Fruit fly (Drosophila melanogaster) whole organism, embryonic: ENCODE results near the gene CG9133.

Source experiments
- Ada2b ChIP-seq: fragments of 200-800 bp; sonication (Bioruptor generic); IDR thresholded peaks from 2 replicates; pipeline ENCODE4 v1.3.6; 2022; ENCODE audit warnings: missing biosample characterization, missing genetic modification characterization
- Adf1 ChIP-seq: fragments of 200-800 bp; sonication (Bioruptor generic); IDR thresholded peaks from 2 replicates; pipeline ENCODE4 v1.3.6; 2022; ENCODE audit warnings: missing biosample characterization, missing genetic modification characterization
- CG12071 ChIP-seq: fragments of 200-800 bp; sonication (Bioruptor generic); optimal IDR thresholded peaks from 3 replicates; lab custom pipeline; 2018; ENCODE audit warnings: missing biosample characterization, mild to moderate bottlenecking, missing genetic modification characterization
- CG12299 ChIP-seq: fragments of 200-800 bp; sonication (Bioruptor generic); optimal IDR thresholded peaks from 2 replicates; lab custom pipeline; 2018; ENCODE audit warnings: missing biosample characterization, mild to moderate bottlenecking, missing genetic modification characterization
- CG1233 ChIP-seq: fragments of 200-800 bp; sonication (Bioruptor generic); optimal IDR thresholded peaks from 4 replicates; lab custom pipeline; 2018; ENCODE audit warnings: missing biosample characterization, mild to moderate bottlenecking, missing genetic modification characterization
- CG12744 ChIP-seq: fragments of 200-800 bp; sonication (Bioruptor generic); optimal IDR thresholded peaks from 2 replicates; lab custom pipeline; 2016; ENCODE audit warnings: missing biosample characterization, missing genetic modification characterization
- CG13287 ChIP-seq: fragments of 200-800 bp; sonication (Bioruptor generic); IDR thresholded peaks from 2 replicates; pipeline ENCODE4 v1.3.6; 2022; ENCODE audit warnings: missing biosample characterization, missing genetic modification characterization; ENCODE audit not compliant: partially characterized antibody
- CG14441 ChIP-seq: fragments of 200-800 bp; sonication (Bioruptor generic); IDR thresholded peaks from 2 replicates; pipeline ENCODE4 v1.3.6; 2022; ENCODE audit warnings: missing biosample characterization, missing genetic modification characterization
- CG16813 ChIP-seq: fragments of 200-800 bp; sonication (Bioruptor generic); IDR thresholded peaks from 3 replicates; pipeline ENCODE4 v1.3.6; 2022; ENCODE audit warnings: missing biosample characterization, missing genetic modification characterization; ENCODE audit not compliant: partially characterized antibody
- CG17359 ChIP-seq: fragments of 200-800 bp; sonication (Bioruptor generic); optimal IDR thresholded peaks from 3 replicates; lab custom pipeline; 2018; ENCODE audit warnings: missing biosample characterization, mild to moderate bottlenecking, missing genetic modification characterization, moderate library complexity
- CG17385 ChIP-seq: fragments of 200-800 bp; sonication (Bioruptor generic); optimal IDR thresholded peaks from 3 replicates; lab custom pipeline; 2018; ENCODE audit warnings: missing biosample characterization, mild to moderate bottlenecking, missing genetic modification characterization
- CG17568 ChIP-seq: fragments of 200-800 bp; sonication (Bioruptor generic); optimal IDR thresholded peaks from 2 replicates; lab custom pipeline; 2018; ENCODE audit warnings: missing biosample characterization, mild to moderate bottlenecking, missing genetic modification characterization, moderate library complexity
- CG17612 ChIP-seq: fragments of 200-800 bp; sonication (Bioruptor generic); IDR thresholded peaks from 2 replicates; pipeline ENCODE4 v1.3.6; 2022; ENCODE audit warnings: missing biosample characterization, missing genetic modification characterization
- CG18262 ChIP-seq: fragments of 200-800 bp; optimal IDR thresholded peaks from 3 replicates; lab custom pipeline; 2019; ENCODE audit warnings: missing biosample characterization, mild to moderate bottlenecking, missing genetic modification characterization, moderate library complexity
- CG30020 ChIP-seq: fragments of 200-800 bp; optimal IDR thresholded peaks from 2 replicates; lab custom pipeline; 2019; ENCODE audit warnings: missing biosample characterization, mild to moderate bottlenecking, missing genetic modification characterization, moderate library complexity
- CG3281 ChIP-seq: fragments of 200-800 bp; sonication (Bioruptor generic); optimal IDR thresholded peaks from 3 replicates; lab custom pipeline; 2017; ENCODE audit warnings: missing biosample characterization, mild to moderate bottlenecking, missing genetic modification characterization
- CG6791 ChIP-seq: fragments of 200-800 bp; sonication (Bioruptor generic); IDR thresholded peaks from 3 replicates; pipeline ENCODE4 v1.3.6; 2022; ENCODE audit warnings: missing biosample characterization, missing genetic modification characterization; ENCODE audit not compliant: partially characterized antibody
- CG6854 ChIP-seq: fragments of 200-800 bp; sonication (Bioruptor generic); optimal IDR thresholded peaks from 3 replicates; lab custom pipeline; 2017; ENCODE audit warnings: missing biosample characterization, mild to moderate bottlenecking, missing genetic modification characterization
- CG9817 ChIP-seq: fragments of 200-800 bp; sonication (Bioruptor generic); optimal IDR thresholded peaks from 2 replicates; lab custom pipeline; 2018; ENCODE audit warnings: missing biosample characterization, mild to moderate bottlenecking, missing genetic modification characterization, moderate library complexity
- Drgx ChIP-seq: fragments of 200-800 bp; sonication (Bioruptor generic); IDR thresholded peaks from 2 replicates; pipeline ENCODE4 v1.3.6; 2022; ENCODE audit warnings: missing biosample characterization, missing genetic modification characterization
- HLH54F ChIP-seq: fragments of 200-800 bp; sonication (Bioruptor generic); optimal IDR thresholded peaks from 3 replicates; lab custom pipeline; 2016; ENCODE audit warnings: missing biosample characterization, missing genetic modification characterization
- Hr51 ChIP-seq, 2 experiments: fragments of 200-800 bp; sonication (Bioruptor generic); optimal IDR thresholded peaks; 2 replicates in 1 of 2; 3 replicates in 1 of 2; lab custom pipeline; 2016 to 2018; ENCODE audit warnings: missing biosample characterization in 2 of 2, missing genetic modification characterization in 2 of 2, mild to moderate bottlenecking in 1 of 2, moderate library complexity in 1 of 2
- Jarid2 ChIP-seq: fragments of 200-800 bp; sonication (Bioruptor generic); optimal IDR thresholded peaks from 3 replicates; lab custom pipeline; 2017; ENCODE audit warnings: mild to moderate bottlenecking, missing biosample characterization, missing genetic modification reagents, missing genetic modification characterization
- NC2β ChIP-seq: fragments of 200-800 bp; sonication (Bioruptor generic); optimal IDR thresholded peaks from 2 replicates; lab custom pipeline; 2016; ENCODE audit warnings: missing biosample characterization, missing genetic modification characterization
- Ptx1 ChIP-seq: fragments of 200-800 bp; sonication (Bioruptor generic); IDR thresholded peaks from 2 replicates; pipeline ENCODE4 v1.3.6; 2022; ENCODE audit warnings: missing biosample characterization, missing genetic modification characterization
- Side ChIP-seq: fragments of 200-800 bp; sonication (Bioruptor generic); optimal IDR thresholded peaks from 2 replicates; lab custom pipeline; 2016; ENCODE audit warnings: missing biosample characterization, missing genetic modification characterization
- Trl ChIP-seq, 3 experiments: fragments of >200 bp in 2 of 3; fragments of 200-800 bp in 1 of 3; sonication (Bioruptor generic) in 1 of 3; optimal IDR thresholded peaks; 2 replicates in 1 of 3; 3 replicates in 2 of 3; lab custom pipeline; 2016 to 2017; ENCODE audit warnings: missing biosample characterization in 1 of 3, missing genetic modification characterization in 1 of 3
- Vsx1 ChIP-seq: fragments of 200-800 bp; sonication (Bioruptor generic); optimal IDR thresholded peaks from 2 replicates; lab custom pipeline; 2017; ENCODE audit warnings: missing biosample characterization, mild to moderate bottlenecking, missing genetic modification characterization, missing genetic modification reagents
- YL-1 ChIP-seq: fragments of 200-800 bp; sonication (Bioruptor generic); optimal IDR thresholded peaks from 3 replicates; lab custom pipeline; 2017; ENCODE audit warnings: missing biosample characterization, mild to moderate bottlenecking, missing genetic modification characterization
- br ChIP-seq: fragments of >200 bp; optimal IDR thresholded peaks from 2 replicates; lab custom pipeline; 2017
- cad ChIP-seq: fragments of >200 bp; optimal IDR thresholded peaks from 2 replicates; lab custom pipeline; 2017; ENCODE audit warnings: missing biosample characterization, missing genetic modification characterization
- eve ChIP-seq, 2 experiments: fragments of >200 bp; optimal IDR thresholded peaks; 2 replicates each; lab custom pipeline; 2017; ENCODE audit warnings: missing biosample characterization in 2 of 2, missing genetic modification characterization in 2 of 2
- ewg ChIP-seq: fragments of 200-800 bp; sonication (Bioruptor generic); optimal IDR thresholded peaks from 3 replicates; lab custom pipeline; 2017; ENCODE audit warnings: mild to moderate bottlenecking, missing biosample characterization, missing genetic modification reagents, missing genetic modification characterization
- insv ChIP-seq, 2 experiments: fragments of 200-800 bp; sonication (Bioruptor generic); optimal IDR thresholded peaks; 3 replicates each; lab custom pipeline; 2016 to 2018; ENCODE audit warnings: missing biosample characterization in 2 of 2, missing genetic modification characterization in 2 of 2
- jumu ChIP-seq: fragments of 200-800 bp; sonication (Bioruptor generic); optimal IDR thresholded peaks from 3 replicates; lab custom pipeline; 2016; ENCODE audit warnings: missing biosample characterization, missing genetic modification characterization
- lbe ChIP-seq: fragments of 200-800 bp; sonication (Bioruptor generic); optimal IDR thresholded peaks from 2 replicates; lab custom pipeline; 2016; ENCODE audit warnings: missing biosample characterization, mild to moderate bottlenecking, missing genetic modification characterization
- lov ChIP-seq, 2 experiments: fragments of 200-800 bp in 1 of 2; fragments of >200 bp in 1 of 2; sonication (Bioruptor generic) in 1 of 2; IDR thresholded peaks in 1 of 2; optimal IDR thresholded peaks in 1 of 2; 2 replicates in 1 of 2; 3 replicates in 1 of 2; pipeline versions ENCODE4 v1.3.6 to Lab custom; 2017 to 2022; ENCODE audit warnings: missing biosample characterization in 1 of 2, missing genetic modification characterization in 1 of 2
- nom ChIP-seq: fragments of 200-800 bp; sonication (Bioruptor generic); optimal IDR thresholded peaks from 2 replicates; lab custom pipeline; 2017; ENCODE audit warnings: missing biosample characterization, missing genetic modification characterization, mild to moderate bottlenecking, moderate library complexity, missing genetic modification reagents
- odd ChIP-seq: fragments of 200-800 bp; sonication (Bioruptor generic); optimal IDR thresholded peaks from 2 replicates; lab custom pipeline; 2017; ENCODE audit warnings: missing biosample characterization, mild to moderate bottlenecking, missing genetic modification characterization
- pzg ChIP-seq: fragments of 200-800 bp; sonication (Bioruptor generic); optimal IDR thresholded peaks from 3 replicates; lab custom pipeline; 2018; ENCODE audit warnings: missing biosample characterization, mild to moderate bottlenecking, missing genetic modification characterization, moderate library complexity
- sens ChIP-seq: fragments of 200-800 bp; sonication (Bioruptor generic); peaks from one replicate; lab custom pipeline; 2016; ENCODE audit warnings: missing biosample characterization, missing genetic modification characterization
- shn ChIP-seq: fragments of 200-800 bp; sonication (Bioruptor generic); optimal IDR thresholded peaks from 3 replicates; lab custom pipeline; 2016; ENCODE audit warnings: missing biosample characterization, missing genetic modification characterization
- sob ChIP-seq: fragments of 200-800 bp; sonication (Bioruptor generic); IDR thresholded peaks from 2 replicates; pipeline ENCODE4 v1.3.6; 2022; ENCODE audit warnings: missing biosample characterization, missing genetic modification characterization
- tap ChIP-seq: fragments of 200-800 bp; optimal IDR thresholded peaks from 3 replicates; lab custom pipeline; 2019; ENCODE audit warnings: missing biosample characterization, mild to moderate bottlenecking, missing genetic modification characterization, moderate library complexity
- tio ChIP-seq: fragments of 200-800 bp; sonication (Bioruptor generic); optimal IDR thresholded peaks from 2 replicates; lab custom pipeline; 2017; ENCODE audit warnings: missing biosample characterization, missing genetic modification characterization, inconsistent platforms
- zfh1 ChIP-seq: fragments of 200-800 bp; sonication (Bioruptor generic); IDR thresholded peaks from 3 replicates; pipeline ENCODE4 v1.3.6; 2022; ENCODE audit warnings: missing biosample characterization, missing genetic modification characterization

CG9133 gene

DNA sequence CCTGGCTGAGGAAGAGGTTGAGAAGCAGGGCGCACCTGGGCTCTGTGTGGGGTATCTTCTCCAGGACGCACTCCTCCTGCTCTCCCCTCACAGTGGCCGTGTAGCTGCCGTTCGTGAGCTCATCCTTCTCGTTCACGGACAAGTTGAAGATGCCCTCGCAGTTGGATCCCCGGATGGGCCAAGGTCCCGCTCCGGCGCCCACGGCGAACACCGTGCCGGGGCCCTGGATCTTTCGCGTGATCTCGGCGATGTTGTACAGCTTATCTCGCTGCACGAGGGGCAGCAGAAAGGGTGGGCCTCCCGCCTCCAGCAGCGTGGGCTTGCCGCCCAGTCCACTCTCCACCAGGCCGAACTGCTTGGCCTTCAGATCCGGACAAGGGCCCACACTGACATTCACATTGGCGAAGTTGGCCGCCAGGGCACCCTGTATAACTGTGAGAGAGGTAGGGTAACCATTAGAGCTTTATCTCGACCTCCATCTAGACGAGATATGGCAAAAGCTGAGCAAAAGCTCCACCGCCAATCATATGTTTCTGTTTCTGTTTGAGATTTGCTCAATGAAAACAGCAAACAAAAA, 47.9 kb upstream of the CG9133 start (continued):
- TF ChIP-seq Trl (optimal IDR thresholded peaks at IDR 0.05; lab: Kevin White, UChicago) (no peak), Trl (GFP tag; optimal IDR thresholded peaks at IDR 0.05; lab: Kevin White, UChicago) (no peak), Drgx (GFP tag; lab: Robert Waterston, UW) (0 out of 2 replicates have a peak, but pooled peaks have one; percentile 28), eve (GFP tag; optimal IDR thresholded peaks at IDR 0.05; lab: Kevin White, UChicago) (no peak), odd (GFP tag; lab: Kevin White, UChicago) (no peak), zfh1 (no peak), CG17359 (tag; lab: Kevin White, UChicago) (no peak), jumu (GFP tag; lab: Kevin White, UChicago) (no peak), CG12299 (no peak), CG16813 (GFP tag; lab: Robert Waterston, UW) (no peak), CG17385 (GFP tag; lab: Kevin White, UChicago) (no peak), lov (optimal IDR thresholded peaks at IDR 0.05; lab: Kevin White, UChicago) (no peak), lov (GFP tag; IDR thresholded peaks at IDR 0.05; lab: Robert Waterston, UW) (no peak), Ptx1 (GFP tag; lab: Robert Waterston, UW) (peak; percentile 7; the same call in 1 of the 2 replicates), ewg (GFP tag; lab: Kevin White, UChicago) (no peak), YL-1 (no peak)

- TF ChIP-seq tap (tag; lab: Kevin White, UChicago) (peak; percentile 49), Ada2b (GFP tag; lab: Robert Waterston, UW) (no peak), pzg (GFP tag; lab: Kevin White, UChicago) (no peak), CG12744 (GFP tag; lab: Kevin White, UChicago) (peak; percentile 23), CG12071 (no peak), CG14441 (GFP tag; lab: Robert Waterston, UW) (peak; percentile 51), jumu (GFP tag; lab: Kevin White, UChicago) (peak; percentile 50), sens (GFP tag; lab: Kevin White, UChicago) (peak; percentile 90), sob (GFP tag; lab: Robert Waterston, UW) (peak; percentile 38; the same call in 1 of the 2 replicates), shn (GFP tag; lab: Kevin White, UChicago) (peak; percentile 75), Vsx1 (GFP tag; lab: Kevin White, UChicago) (peak; percentile 81), cad (no peak), br (lab: Kevin White, UChicago) (no peak), NC2β (peak; percentile 27), tio (GFP tag; lab: Kevin White, UChicago) (peak; percentile 71), Hr51 (GFP tag; optimal IDR thresholded peaks at IDR 0.05; lab: Kevin White, UChicago) (peak; percentile 37 to 67), insv (GFP tag; optimal IDR thresholded peaks at IDR 0.05; lab: Kevin White, UChicago) (no peak), CG3281 (GFP tag; lab: Kevin White, UChicago) (peak; percentile 81), CG6854 (no peak), CG18262 (tag; lab: Kevin White, UChicago) (peak; percentile 74), Jarid2 (GFP tag; lab: Kevin White, UChicago) (no peak), CG1233 (GFP tag; lab: Kevin White, UChicago) (peak; percentile 66), CG6791 (GFP tag; lab: Robert Waterston, UW) (no peak), CG13287 (GFP tag; lab: Robert Waterston, UW) (no peak), CG17568 (GFP tag; lab: Kevin White, UChicago) (no peak), CG9817 (tag; lab: Kevin White, UChicago) (peak; percentile 44), CG30020 (tag; lab: Kevin White, UChicago) (no peak), CG17612 (GFP tag; lab: Robert Waterston, UW) (no peak), Side (peak; percentile 68), nom (GFP tag; lab: Kevin White, UChicago) (peak; percentile 11), Adf1 (0 out of 2 replicates have a peak, but pooled peaks have one; percentile 7), lbe (no peak), HLH54F (GFP tag; lab: Kevin White, UChicago) (peak; percentile 64)
These were observed 46.9 kb upstream of the CG9133 start, which contains the start of gene CG9119 for dm6 chr3L:1204674-1205547. Gene CG9119 (minus strand): TSS chr3L:1204795.
